Fruit fly (Drosophila melanogaster) whole organism, embryonic: Measurements from ENCODE around the gene Upf1.

ENCODE experiments used
- Adf1 ChIP-seq: fragments of 200-800 bp; sonication (Bioruptor generic); IDR thresholded peaks from 2 replicates; pipeline ENCODE4 v1.3.6; 2022; ENCODE audit warnings: missing biosample characterization, missing genetic modification characterization
- CG1024 ChIP-seq: fragments of 200-800 bp; sonication (Bioruptor generic); IDR thresholded peaks from 2 replicates; pipeline ENCODE4 v1.3.6; 2022; ENCODE audit warnings: missing biosample characterization, missing genetic modification characterization
- CG11456 ChIP-seq: fragments of 200-800 bp; sonication (Bioruptor generic); IDR thresholded peaks from 3 replicates; pipeline ENCODE4 v1.3.6; 2022; ENCODE audit warnings: missing biosample characterization, missing genetic modification characterization
- CG12155 ChIP-seq: fragments of 200-800 bp; sonication (Bioruptor generic); optimal IDR thresholded peaks from 3 replicates; lab custom pipeline; 2016; ENCODE audit warnings: missing biosample characterization, missing genetic modification characterization
- CG12942 ChIP-seq: fragments of 200-800 bp; sonication (Bioruptor generic); optimal IDR thresholded peaks from 3 replicates; lab custom pipeline; 2016; ENCODE audit warnings: missing biosample characterization, missing genetic modification characterization
- CG15696 ChIP-seq: fragments of 200-800 bp; sonication (Bioruptor generic); optimal IDR thresholded peaks from 2 replicates; lab custom pipeline; 2019; ENCODE audit warnings: missing biosample characterization, mild to moderate bottlenecking, missing genetic modification characterization, moderate library complexity
- CG1603 ChIP-seq: fragments of 200-800 bp; sonication (Bioruptor generic); optimal IDR thresholded peaks from 2 replicates; lab custom pipeline; 2019; ENCODE audit warnings: missing biosample characterization, mild to moderate bottlenecking, missing genetic modification characterization, moderate library complexity
- CG1647 ChIP-seq: fragments of 200-800 bp; sonication (Bioruptor generic); optimal IDR thresholded peaks from 3 replicates; lab custom pipeline; 2016; ENCODE audit warnings: missing biosample characterization, missing genetic modification characterization
- CG16863 ChIP-seq: fragments of 200-800 bp; sonication (Bioruptor generic); optimal IDR thresholded peaks from 3 replicates; lab custom pipeline; 2016; ENCODE audit warnings: missing biosample characterization, missing genetic modification characterization
- CG18476 ChIP-seq: fragments of 200-800 bp; sonication (Bioruptor generic); optimal IDR thresholded peaks from 2 replicates; lab custom pipeline; 2016; ENCODE audit warnings: missing biosample characterization, mild to moderate bottlenecking, missing genetic modification characterization
- CG30020 ChIP-seq: fragments of 200-800 bp; optimal IDR thresholded peaks from 2 replicates; lab custom pipeline; 2019; ENCODE audit warnings: missing biosample characterization, mild to moderate bottlenecking, missing genetic modification characterization, moderate library complexity
- CG31441 ChIP-seq: fragments of 200-800 bp; sonication (Bioruptor generic); IDR thresholded peaks from 2 replicates; pipeline ENCODE4 v1.3.6; 2022; ENCODE audit warnings: missing biosample characterization, missing genetic modification characterization
- CG33213 ChIP-seq: fragments of 200-800 bp; sonication (Bioruptor generic); optimal IDR thresholded peaks from 3 replicates; lab custom pipeline; 2016; ENCODE audit warnings: missing biosample characterization, missing genetic modification characterization
- CG34224 ChIP-seq: fragments of 200-800 bp; sonication (Bioruptor generic); IDR thresholded peaks from 3 replicates; pipeline ENCODE4 v1.3.6; 2022; ENCODE audit warnings: missing biosample characterization, missing genetic modification characterization; ENCODE audit not compliant: partially characterized antibody
- CG4360 ChIP-seq: fragments of 200-800 bp; sonication (Bioruptor generic); IDR thresholded peaks from 2 replicates; pipeline ENCODE4 v1.3.6; 2022; ENCODE audit warnings: missing biosample characterization, missing genetic modification characterization
- CG7271 ChIP-seq: fragments of 200-800 bp; sonication (Bioruptor generic); optimal IDR thresholded peaks from 2 replicates; lab custom pipeline; 2018; ENCODE audit warnings: missing biosample characterization, mild to moderate bottlenecking, missing genetic modification characterization, moderate library complexity
- CG7357 ChIP-seq: fragments of 200-800 bp; sonication (Bioruptor generic); IDR thresholded peaks from 3 replicates; pipeline ENCODE4 v1.3.6; 2022; ENCODE audit warnings: missing biosample characterization, missing genetic modification characterization
- CG7745 ChIP-seq: fragments of 200-800 bp; sonication (Bioruptor generic); optimal IDR thresholded peaks from 2 replicates; lab custom pipeline; 2018; ENCODE audit warnings: missing biosample characterization, mild to moderate bottlenecking, missing genetic modification characterization, moderate library complexity
- CG7928 ChIP-seq: fragments of 200-800 bp; sonication (Bioruptor generic); optimal IDR thresholded peaks from 2 replicates; lab custom pipeline; 2017; ENCODE audit warnings: missing biosample characterization, mild to moderate bottlenecking, missing genetic modification characterization
- Dip3 ChIP-seq: fragments of 200-800 bp; sonication (Bioruptor generic); optimal IDR thresholded peaks from 3 replicates; lab custom pipeline; 2016; ENCODE audit warnings: missing biosample characterization, missing genetic modification characterization
- Dll ChIP-seq: fragments of 200-800 bp; sonication (Bioruptor generic); IDR thresholded peaks from 4 replicates; pipeline ENCODE4 v1.3.6; 2022; ENCODE audit warnings: missing biosample characterization, missing genetic modification characterization; ENCODE audit not compliant: partially characterized antibody
- Ets65A ChIP-seq: fragments of 200-800 bp; sonication (Bioruptor generic); peaks from one replicate; lab custom pipeline; 2016; ENCODE audit warnings: missing biosample characterization, missing genetic modification characterization
- NC2β ChIP-seq: fragments of 200-800 bp; sonication (Bioruptor generic); optimal IDR thresholded peaks from 2 replicates; lab custom pipeline; 2016; ENCODE audit warnings: missing biosample characterization, missing genetic modification characterization
- NFAT ChIP-seq: fragments of 200-800 bp; sonication (Bioruptor generic); IDR thresholded peaks from 2 replicates; pipeline ENCODE4 v1.3.6; 2022; ENCODE audit warnings: missing biosample characterization, missing genetic modification characterization
- Nf-YA ChIP-seq: fragments of 200-800 bp; sonication (Bioruptor generic); IDR thresholded peaks from 2 replicates; pipeline ENCODE4 v1.3.6; 2022; ENCODE audit warnings: missing biosample characterization, missing genetic modification characterization
- Opbp ChIP-seq: fragments of 200-800 bp; sonication (Bioruptor generic); IDR thresholded peaks from 3 replicates; pipeline ENCODE4 v1.3.6; 2022; ENCODE audit warnings: missing biosample characterization, missing genetic modification characterization; ENCODE audit not compliant: partially characterized antibody
- PHDP ChIP-seq: fragments of 200-800 bp; sonication (Bioruptor generic); optimal IDR thresholded peaks from 3 replicates; lab custom pipeline; 2018; ENCODE audit warnings: missing biosample characterization, mild to moderate bottlenecking, missing genetic modification characterization, moderate library complexity
- Six4 ChIP-seq: fragments of 200-800 bp; sonication (Bioruptor generic); optimal IDR thresholded peaks from 2 replicates; lab custom pipeline; 2016; ENCODE audit warnings: missing biosample characterization, missing genetic modification characterization
- Taf1 ChIP-seq: fragments of 200-800 bp; sonication (Bioruptor generic); IDR thresholded peaks from 2 replicates; pipeline ENCODE4 v1.3.6; 2022; ENCODE audit warnings: missing biosample characterization, missing genetic modification characterization
- bab2 ChIP-seq: fragments of 200-800 bp; sonication (Bioruptor generic); optimal IDR thresholded peaks from 2 replicates; lab custom pipeline; 2016; ENCODE audit warnings: missing biosample characterization, missing genetic modification characterization
- cas ChIP-seq: fragments of 200-800 bp; sonication (Bioruptor generic); IDR thresholded peaks from 2 replicates; pipeline ENCODE4 v1.3.6; 2022; ENCODE audit warnings: missing biosample characterization, missing genetic modification characterization
- caup ChIP-seq: fragments of 200-800 bp; sonication (Bioruptor generic); optimal IDR thresholded peaks from 3 replicates; lab custom pipeline; 2017; ENCODE audit warnings: missing biosample characterization, mild to moderate bottlenecking, missing genetic modification characterization, moderate library complexity; ENCODE audit not compliant: severe bottlenecking
- chinmo ChIP-seq: fragments of 200-800 bp; sonication (Bioruptor generic); IDR thresholded peaks from 4 replicates; pipeline ENCODE4 v1.3.6; 2022; ENCODE audit warnings: missing biosample characterization, missing genetic modification characterization; ENCODE audit not compliant: partially characterized antibody
- da ChIP-seq: fragments of 200-800 bp; sonication (Bioruptor generic); optimal IDR thresholded peaks from 2 replicates; lab custom pipeline; 2016; ENCODE audit warnings: missing biosample characterization, missing genetic modification characterization
- dimm ChIP-seq: fragments of 200-800 bp; sonication (Bioruptor generic); IDR thresholded peaks from 2 replicates; pipeline ENCODE4 v1.3.6; 2022; ENCODE audit warnings: missing biosample characterization, missing genetic modification characterization
- ems ChIP-seq: fragments of 200-800 bp; sonication (Bioruptor generic); optimal IDR thresholded peaks from 3 replicates; lab custom pipeline; 2016; ENCODE audit warnings: missing biosample characterization, missing genetic modification characterization
- gcm2 ChIP-seq: fragments of 200-800 bp; sonication (Bioruptor generic); optimal IDR thresholded peaks from 2 replicates; lab custom pipeline; 2016; ENCODE audit warnings: missing biosample characterization, missing genetic modification characterization
- gfzf ChIP-seq: fragments of 200-800 bp; sonication (Bioruptor generic); optimal IDR thresholded peaks from 2 replicates; lab custom pipeline; 2016; ENCODE audit warnings: missing biosample characterization, mild to moderate bottlenecking, missing genetic modification characterization, moderate library complexity
- grau ChIP-seq: fragments of 200-800 bp; optimal IDR thresholded peaks from 3 replicates; lab custom pipeline; 2019; ENCODE audit warnings: missing biosample characterization, mild to moderate bottlenecking, missing genetic modification characterization, moderate library complexity
- gsb ChIP-seq: fragments of 200-800 bp; sonication (Bioruptor generic); IDR thresholded peaks from 2 replicates; pipeline ENCODE4 v1.3.6; 2022; ENCODE audit warnings: missing biosample characterization, missing genetic modification characterization
- her ChIP-seq: fragments of 200-800 bp; sonication (Bioruptor generic); optimal IDR thresholded peaks from 2 replicates; lab custom pipeline; 2016; ENCODE audit warnings: missing biosample characterization, missing genetic modification characterization
- insv ChIP-seq, 2 experiments: fragments of 200-800 bp; sonication (Bioruptor generic); optimal IDR thresholded peaks; 3 replicates each; lab custom pipeline; 2016 to 2018; ENCODE audit warnings: missing biosample characterization in 2 of 2, missing genetic modification characterization in 2 of 2
- lov ChIP-seq, 2 experiments: fragments of 200-800 bp in 1 of 2; fragments of >200 bp in 1 of 2; sonication (Bioruptor generic) in 1 of 2; IDR thresholded peaks in 1 of 2; optimal IDR thresholded peaks in 1 of 2; 2 replicates in 1 of 2; 3 replicates in 1 of 2; pipeline versions ENCODE4 v1.3.6 to Lab custom; 2017 to 2022; ENCODE audit warnings: missing biosample characterization in 1 of 2, missing genetic modification characterization in 1 of 2
- maf-S ChIP-seq: fragments of 200-800 bp; sonication (Bioruptor generic); optimal IDR thresholded peaks from 2 replicates; lab custom pipeline; 2016; ENCODE audit warnings: missing biosample characterization, missing genetic modification characterization
- nerfin-2 ChIP-seq: fragments of 200-800 bp; sonication (Bioruptor generic); IDR thresholded peaks from 2 replicates; pipeline ENCODE4 v1.3.6; 2022; ENCODE audit warnings: missing biosample characterization, missing genetic modification characterization; ENCODE audit not compliant: partially characterized antibody
- pfk ChIP-seq: fragments of 200-800 bp; sonication (Bioruptor generic); optimal IDR thresholded peaks from 2 replicates; lab custom pipeline; 2018; ENCODE audit warnings: missing biosample characterization, mild to moderate bottlenecking, missing genetic modification characterization, moderate library complexity
- row ChIP-seq: fragments of 200-800 bp; sonication (Bioruptor generic); IDR thresholded peaks from 3 replicates; pipeline ENCODE4 v1.3.6; 2022; ENCODE audit warnings: missing biosample characterization, missing genetic modification characterization
- sd ChIP-seq: fragments of 200-800 bp; sonication (Bioruptor generic); optimal IDR thresholded peaks from 3 replicates; lab custom pipeline; 2018; ENCODE audit warnings: missing biosample characterization, mild to moderate bottlenecking, missing genetic modification characterization, moderate library complexity
- sens ChIP-seq: fragments of 200-800 bp; sonication (Bioruptor generic); peaks from one replicate; lab custom pipeline; 2016; ENCODE audit warnings: missing biosample characterization, missing genetic modification characterization
- wdn ChIP-seq: fragments of 200-800 bp; sonication (Bioruptor generic); IDR thresholded peaks from 2 replicates; pipeline ENCODE4 v1.3.6; 2022; ENCODE audit warnings: missing biosample characterization, missing genetic modification characterization
- wek ChIP-seq: fragments of 200-800 bp; sonication (Bioruptor generic); optimal IDR thresholded peaks from 3 replicates; lab custom pipeline; 2018; ENCODE audit warnings: missing biosample characterization, mild to moderate bottlenecking, missing genetic modification characterization, moderate library complexity

The Upf1 gene

DNA sequence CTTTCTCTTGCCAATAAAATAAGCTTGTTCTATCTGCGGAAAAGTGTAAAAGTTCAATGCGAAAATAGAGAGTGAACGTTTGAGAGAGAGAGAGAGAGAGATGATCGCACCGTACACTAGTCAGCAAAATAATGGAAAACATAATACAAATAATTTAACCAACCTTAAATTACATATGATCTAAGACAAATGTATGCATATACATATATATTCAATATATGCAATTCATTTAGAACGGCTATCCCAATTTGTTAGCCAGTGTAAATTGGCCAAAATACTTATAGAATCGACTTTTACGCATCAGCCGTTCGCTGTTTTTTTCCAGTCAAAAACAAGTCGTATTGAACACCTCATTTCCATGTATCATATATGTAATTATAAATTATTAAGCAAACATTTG lies 20.0 kb upstream of the Upf1 start (continued):
- peak; percentile 64 for TF ChIP-seq Taf1 (GFP tag; lab: Robert Waterston, UW)
- TF ChIP-seq CG1647 (GFP tag; lab: Kevin White, UChicago): no peak
- peak; percentile 86 for TF ChIP-seq NFAT (GFP tag; lab: Robert Waterston, UW)
- no peak for TF ChIP-seq CG1603 (tag; lab: Kevin White, UChicago)
- TF ChIP-seq CG31441 (GFP tag; lab: Robert Waterston, UW): 0 out of 2 replicates have a peak, but pooled peaks have one; percentile 40
- TF ChIP-seq CG1024: 0 out of 2 replicates have a peak, but pooled peaks have one; percentile 21
- TF ChIP-seq NC2β: no peak
- no peak for TF ChIP-seq CG30020 (tag; lab: Kevin White, UChicago)
- no peak for TF ChIP-seq bab2 (GFP tag; lab: Kevin White, UChicago)
- no peak for TF ChIP-seq nerfin-2
- TF ChIP-seq gsb: peak; percentile 67
- no peak for TF ChIP-seq CG34224 (GFP tag; lab: Robert Waterston, UW)
- peak; percentile 43; the same call in 1 of the 2 replicates for TF ChIP-seq dimm (GFP tag; lab: Robert Waterston, UW)
- TF ChIP-seq Adf1 (GFP tag; lab: Robert Waterston, UW): peak; percentile 33; the same call in 1 of the 2 replicates
- TF ChIP-seq CG33213 (GFP tag; lab: Kevin White, UChicago): no peak
- TF ChIP-seq CG7357 (GFP tag; lab: Robert Waterston, UW): no peak
- TF ChIP-seq Six4: no peak
- TF ChIP-seq Dip3 (GFP tag; lab: Kevin White, UChicago): no peak
- TF ChIP-seq CG7928 (GFP tag; lab: Kevin White, UChicago): no peak
- no peak for TF ChIP-seq Nf-YA (GFP tag; lab: Robert Waterston, UW)
- TF ChIP-seq her (GFP tag; lab: Kevin White, UChicago): no peak
- TF ChIP-seq CG16863 (GFP tag; lab: Kevin White, UChicago): peak; percentile 8
- TF ChIP-seq grau (tag; lab: Kevin White, UChicago): no peak
- no peak for TF ChIP-seq sd
- peak; percentile 82 for TF ChIP-seq CG11456 (GFP tag; lab: Robert Waterston, UW)
- no peak for TF ChIP-seq chinmo (GFP tag; lab: Robert Waterston, UW)
- no peak for TF ChIP-seq gcm2
- no peak for TF ChIP-seq CG7271
- no peak for TF ChIP-seq CG18476 (GFP tag; lab: Kevin White, UChicago)
- TF ChIP-seq CG7745: no peak
- TF ChIP-seq insv (GFP tag; optimal IDR thresholded peaks at IDR 0.05; lab: Kevin White, UChicago): no peak
- peak; percentile 72 for TF ChIP-seq row (GFP tag; lab: Robert Waterston, UW)
- no peak for TF ChIP-seq Dll
- no peak for TF ChIP-seq CG12942
- TF ChIP-seq CG4360: no peak
- TF ChIP-seq gfzf (GFP tag; lab: Kevin White, UChicago): no peak
- TF ChIP-seq lov (optimal IDR thresholded peaks at IDR 0.05; lab: Kevin White, UChicago): no peak
- peak; percentile 39; the same call in 1 of the 3 replicates for TF ChIP-seq lov (GFP tag; IDR thresholded peaks at IDR 0.05; lab: Robert Waterston, UW)
- TF ChIP-seq sens (GFP tag; lab: Kevin White, UChicago): peak; percentile 89
- no peak for TF ChIP-seq da (GFP tag; lab: Kevin White, UChicago)
- peak; percentile 39 for TF ChIP-seq caup (GFP tag; lab: Kevin White, UChicago)
- TF ChIP-seq Opbp (GFP tag; lab: Robert Waterston, UW): no peak
- no peak for TF ChIP-seq ems
- no peak for TF ChIP-seq wek (GFP tag; lab: Kevin White, UChicago)
- TF ChIP-seq CG15696: no peak
- TF ChIP-seq PHDP (tag; lab: Kevin White, UChicago): no peak
- TF ChIP-seq maf-S (GFP tag; lab: Kevin White, UChicago): no peak
- TF ChIP-seq pfk (GFP tag; lab: Kevin White, UChicago): no peak
- peak; percentile 65; the same call in 1 of the 2 replicates for TF ChIP-seq cas
- peak; percentile 22 for TF ChIP-seq Ets65A (GFP tag; lab: Kevin White, UChicago)
- no peak for TF ChIP-seq CG12155 (GFP tag; lab: Kevin White, UChicago)
- TF ChIP-seq wdn (GFP tag; lab: Robert Waterston, UW): 0 out of 2 replicates have a peak, but pooled peaks have one; percentile 32
